Worm (Caenorhabditis elegans): ENCODE results near the gene F08F8.6.

- TF ChIP-seq ama-1 (optimal IDR thresholded peaks at IDR 0.05) (no peak), ets-7 (tag; optimal IDR thresholded peaks at IDR 0.05) (no peak), ceh-13 (GFP tag; optimal IDR thresholded peaks at IDR 0.05) (no peak), pes-1 (GFP tag; IDR thresholded peaks at IDR 0.05) (no peak), sea-1 (GFP tag; conservative IDR thresholded peaks at IDR 0.05) (no peak), B0310.2 (tag; optimal IDR thresholded peaks at IDR 0.05) (no peak)
Measured at ce11 chrIII:7385929-7386328, 42.4 kb downstream of the F08F8.6 start, which contains the start of gene trd-1.

Data from whole organism, early embryonic.